Worm (Caenorhabditis elegans) whole organism, L4 larva: Measurements from ENCODE around the gene srx-23.

Experiments used
- ceh-82 ChIP-seq: sonication (generic microtip); optimal IDR thresholded peaks from 2 replicates; lab custom pipeline; 2017; ENCODE audit warnings: missing biosample characterization, missing genetic modification characterization
- egl-27 ChIP-seq: sonication (generic microtip); optimal IDR thresholded peaks from 3 replicates; lab custom pipeline; 2017; ENCODE audit warnings: missing biosample characterization, missing genetic modification reagents, missing genetic modification characterization
- hmg-1.1 ChIP-seq: fragments of 200-800 bp; sonication (Bioruptor generic); IDR thresholded peaks from 2 replicates; pipeline ENCODE4 v1.3.6; 2022; ENCODE audit warnings: missing genetic modification reagents, missing genetic modification characterization, missing compliant biosample characterization
- jun-1 ChIP-seq: fragments of 150-350 bp; optimal IDR thresholded peaks from 2 replicates; lab custom pipeline; 2014; ENCODE audit warnings: missing biosample characterization, missing genetic modification reagents, missing genetic modification characterization
- lin-38 ChIP-seq: fragments of 200-800 bp; sonication (Bioruptor generic); IDR thresholded peaks from 2 replicates; pipeline ENCODE4 v1.3.6; 2022; ENCODE audit warnings: missing genetic modification reagents, missing genetic modification characterization, missing compliant biosample characterization
- nhr-11 ChIP-seq: fragments of 150-350 bp; optimal IDR thresholded peaks from 2 replicates; lab custom pipeline; 2014; ENCODE audit warnings: missing biosample characterization, missing genetic modification characterization
- nhr-237 ChIP-seq: sonication (generic microtip); optimal IDR thresholded peaks from 2 replicates; lab custom pipeline; 2017; ENCODE audit warnings: missing biosample characterization, missing genetic modification characterization
- nhr-77 ChIP-seq: fragments of 150-350 bp; optimal IDR thresholded peaks from 2 replicates; lab custom pipeline; 2014; ENCODE audit warnings: missing biosample characterization, missing genetic modification characterization
- skn-1 ChIP-seq: fragments of 150-350 bp; optimal IDR thresholded peaks from 2 replicates; lab custom pipeline; 2014; ENCODE audit warnings: missing biosample characterization, missing genetic modification characterization
- unc-62 ChIP-seq, 3 experiments: fragments of 150-350 bp in 1 of 3; sonication (generic microtip); optimal IDR thresholded peaks in 2 of 3; peaks in 1 of 3; 1 replicate in 1 of 3; 2 replicates in 2 of 3; lab custom pipeline; 2014 to 2017; ENCODE audit warnings: missing biosample characterization in 3 of 3, missing genetic modification characterization in 3 of 3, missing genetic modification reagents in 3 of 3, missing genotype in 1 of 3
- zag-1 ChIP-seq: fragments of 150-350 bp; optimal IDR thresholded peaks from 2 replicates; lab custom pipeline; 2014; ENCODE audit warnings: missing biosample characterization, missing genetic modification characterization
- zfp-2 ChIP-seq: sonication (generic microtip); optimal IDR thresholded peaks from 2 replicates; lab custom pipeline; 2016; ENCODE audit warnings: mild to moderate bottlenecking, missing genetic modification characterization, missing compliant biosample characterization

ce11 chrV:667459-667858 lies 14.7 kb upstream of the srx-23 start, which contains the start of gene nhr-180:
- no peak for TF ChIP-seq jun-1
- TF ChIP-seq skn-1 (tag; lab: Kevin White, UChicago) = no peak
- no peak for TF ChIP-seq unc-62 (GFP tag; optimal IDR thresholded peaks at IDR 0.05 in 1 of 2; lab: Kevin White, UChicago)
- TF ChIP-seq unc-62 (tag; optimal IDR thresholded peaks at IDR 0.05; lab: Kevin White, UChicago) = no peak
- TF ChIP-seq hmg-1.1 = 0 out of 2 replicates have a peak, but pooled peaks have one; percentile 12
- TF ChIP-seq zag-1 (tag; lab: Kevin White, UChicago) = no peak
- TF ChIP-seq lin-38 (GFP tag; lab: Robert Waterston, UW) = no peak
- no peak for TF ChIP-seq egl-27
- TF ChIP-seq nhr-237 (tag; lab: Kevin White, UChicago) = no peak
- TF ChIP-seq ceh-82 (tag; lab: Kevin White, UChicago) = no peak
- peak; percentile 6 for TF ChIP-seq nhr-77 (tag; lab: Kevin White, UChicago)
- TF ChIP-seq zfp-2 = no peak
- no peak for TF ChIP-seq nhr-11 (tag; lab: Kevin White, UChicago)
